Fruit fly (Drosophila melanogaster) whole organism, embryonic: ENCODE data around the gene vari.

Source experiments
- Abd-B ChIP-seq: fragments of 200-800 bp; sonication (Bioruptor generic); optimal IDR thresholded peaks from 2 replicates; lab custom pipeline; 2018; ENCODE audit warnings: missing biosample characterization, mild to moderate bottlenecking, missing genetic modification characterization, moderate library complexity
- Adf1 ChIP-seq: fragments of 200-800 bp; sonication (Bioruptor generic); IDR thresholded peaks from 2 replicates; pipeline ENCODE4 v1.3.6; 2022; ENCODE audit warnings: missing biosample characterization, missing genetic modification characterization
- Asciz ChIP-seq: fragments of 200-800 bp; sonication (Bioruptor generic); optimal IDR thresholded peaks from 2 replicates; lab custom pipeline; 2017; ENCODE audit warnings: missing biosample characterization, mild to moderate bottlenecking, missing genetic modification characterization, missing genetic modification reagents
- Bgb ChIP-seq: fragments of 200-800 bp; sonication (Bioruptor generic); IDR thresholded peaks from 2 replicates; pipeline ENCODE4 v1.3.6; 2022; ENCODE audit warnings: missing biosample characterization, missing genetic modification characterization; ENCODE audit not compliant: partially characterized antibody
- CG10431 ChIP-seq: fragments of 200-800 bp; sonication (Bioruptor generic); optimal IDR thresholded peaks from 3 replicates; lab custom pipeline; 2018; ENCODE audit warnings: missing biosample characterization, mild to moderate bottlenecking, missing genetic modification characterization
- CG11247 ChIP-seq: fragments of 200-800 bp; sonication (Bioruptor generic); IDR thresholded peaks from 2 replicates; pipeline ENCODE4 v1.3.6; 2022; ENCODE audit warnings: missing biosample characterization, missing genetic modification characterization
- CG16813 ChIP-seq: fragments of 200-800 bp; sonication (Bioruptor generic); IDR thresholded peaks from 3 replicates; pipeline ENCODE4 v1.3.6; 2022; ENCODE audit warnings: missing biosample characterization, missing genetic modification characterization; ENCODE audit not compliant: partially characterized antibody
- CG17328 ChIP-seq: fragments of 200-800 bp; sonication (Bioruptor generic); IDR thresholded peaks from 2 replicates; pipeline ENCODE4 v1.3.6; 2022; ENCODE audit warnings: missing biosample characterization, missing genetic modification characterization
- CG17359 ChIP-seq: fragments of 200-800 bp; sonication (Bioruptor generic); optimal IDR thresholded peaks from 3 replicates; lab custom pipeline; 2018; ENCODE audit warnings: missing biosample characterization, mild to moderate bottlenecking, missing genetic modification characterization, moderate library complexity
- CG17612 ChIP-seq: fragments of 200-800 bp; sonication (Bioruptor generic); IDR thresholded peaks from 2 replicates; pipeline ENCODE4 v1.3.6; 2022; ENCODE audit warnings: missing biosample characterization, missing genetic modification characterization
- CG2875 ChIP-seq: fragments of 200-800 bp; sonication (Bioruptor generic); optimal IDR thresholded peaks from 2 replicates; lab custom pipeline; 2017; ENCODE audit warnings: missing biosample characterization, mild to moderate bottlenecking, missing genetic modification characterization, missing genetic modification reagents
- CG30403 ChIP-seq: fragments of 200-800 bp; sonication (Bioruptor generic); optimal IDR thresholded peaks from 3 replicates; lab custom pipeline; 2016; ENCODE audit warnings: missing biosample characterization, missing genetic modification characterization
- CG31388 ChIP-seq: fragments of 200-800 bp; sonication (Bioruptor generic); optimal IDR thresholded peaks from 2 replicates; lab custom pipeline; 2016; ENCODE audit warnings: missing biosample characterization, missing genetic modification characterization
- CG4707 ChIP-seq: fragments of 200-800 bp; sonication (Bioruptor generic); optimal IDR thresholded peaks from 2 replicates; lab custom pipeline; 2018; ENCODE audit warnings: missing biosample characterization, mild to moderate bottlenecking, missing genetic modification characterization, moderate library complexity
- Deaf1 ChIP-seq: fragments of 200-800 bp; optimal IDR thresholded peaks from 3 replicates; lab custom pipeline; 2019; ENCODE audit warnings: missing biosample characterization, mild to moderate bottlenecking, missing genetic modification characterization, moderate library complexity
- Doc3 ChIP-seq: fragments of 200-800 bp; sonication (Bioruptor generic); IDR thresholded peaks from 3 replicates; pipeline ENCODE4 v1.3.6; 2022; ENCODE audit warnings: missing biosample characterization, missing genetic modification characterization; ENCODE audit not compliant: partially characterized antibody
- Dp ChIP-seq: fragments of 200-800 bp; sonication (Bioruptor generic); optimal IDR thresholded peaks from 2 replicates; lab custom pipeline; 2018; ENCODE audit warnings: missing biosample characterization, mild to moderate bottlenecking, missing genetic modification characterization, moderate library complexity
- Ets65A ChIP-seq: fragments of 200-800 bp; sonication (Bioruptor generic); peaks from one replicate; lab custom pipeline; 2016; ENCODE audit warnings: missing biosample characterization, missing genetic modification characterization
- Gug ChIP-seq: fragments of 200-800 bp; sonication (Bioruptor generic); IDR thresholded peaks from 4 replicates; pipeline ENCODE4 v1.3.6; 2022; ENCODE audit warnings: missing biosample characterization, missing genetic modification characterization
- HmgZ ChIP-seq: fragments of 200-800 bp; sonication (Bioruptor generic); optimal IDR thresholded peaks from 2 replicates; lab custom pipeline; 2018; ENCODE audit warnings: missing biosample characterization, mild to moderate bottlenecking, missing genetic modification characterization
- Hmx ChIP-seq: fragments of 200-800 bp; sonication (Bioruptor generic); optimal IDR thresholded peaks from 2 replicates; lab custom pipeline; 2016; ENCODE audit warnings: missing biosample characterization, missing genetic modification characterization
- Kr ChIP-seq: fragments of 200-800 bp; sonication (Bioruptor generic); optimal IDR thresholded peaks from 2 replicates; lab custom pipeline; 2017; ENCODE audit warnings: missing biosample characterization, mild to moderate bottlenecking, missing genetic modification characterization
- Mes4 ChIP-seq: fragments of 200-800 bp; sonication (Bioruptor generic); optimal IDR thresholded peaks from 2 replicates; lab custom pipeline; 2016; ENCODE audit warnings: missing biosample characterization, missing genetic modification characterization
- Mrtf ChIP-seq: fragments of 200-800 bp; sonication (Bioruptor generic); IDR thresholded peaks from 3 replicates; pipeline ENCODE4 v1.3.6; 2022; ENCODE audit warnings: missing biosample characterization, missing genetic modification characterization
- NK7.1 ChIP-seq: fragments of 200-800 bp; sonication (Bioruptor generic); optimal IDR thresholded peaks from 3 replicates; lab custom pipeline; 2016; ENCODE audit warnings: missing biosample characterization, missing genetic modification characterization
- Spps ChIP-seq: fragments of 200-800 bp; sonication (Bioruptor generic); optimal IDR thresholded peaks from 2 replicates; lab custom pipeline; 2018; ENCODE audit warnings: missing biosample characterization, mild to moderate bottlenecking, missing genetic modification characterization
- Tbp ChIP-seq: fragments of >200 bp; optimal IDR thresholded peaks from 2 replicates; lab custom pipeline; 2018; ENCODE audit warnings: missing biosample characterization, missing genetic modification characterization
- al ChIP-seq: fragments of 200-800 bp; sonication (Bioruptor generic); IDR thresholded peaks from 2 replicates; pipeline ENCODE4 v1.3.6; 2022; ENCODE audit warnings: missing biosample characterization, missing genetic modification characterization
- bbx ChIP-seq: fragments of 200-800 bp; sonication (Bioruptor generic); IDR thresholded peaks from 2 replicates; pipeline ENCODE4 v1.3.6; 2022; ENCODE audit warnings: missing biosample characterization, missing genetic modification characterization; ENCODE audit not compliant: partially characterized antibody
- br ChIP-seq: fragments of >200 bp; optimal IDR thresholded peaks from 2 replicates; lab custom pipeline; 2017
- bsh ChIP-seq, 2 experiments: fragments of 200-800 bp; sonication (Bioruptor generic); optimal IDR thresholded peaks; 2 replicates each; lab custom pipeline; 2017 to 2018; ENCODE audit warnings: mild to moderate bottlenecking in 2 of 2, missing biosample characterization in 2 of 2, missing genetic modification characterization in 2 of 2, moderate library complexity in 1 of 2
- cato ChIP-seq: fragments of 200-800 bp; sonication (Bioruptor generic); optimal IDR thresholded peaks from 2 replicates; lab custom pipeline; 2016; ENCODE audit warnings: missing biosample characterization, missing genetic modification characterization, borderline replicate concordance
- cg ChIP-seq: fragments of 200-800 bp; sonication (Bioruptor generic); optimal IDR thresholded peaks from 3 replicates; lab custom pipeline; 2019; ENCODE audit warnings: missing biosample characterization, mild to moderate bottlenecking, missing genetic modification characterization, moderate library complexity
- croc ChIP-seq: fragments of 200-800 bp; sonication (Bioruptor generic); conservative IDR thresholded peaks from 3 replicates; pipeline ENCODE4 v1.3.6; 2022; ENCODE audit warnings: missing biosample characterization, missing genetic modification characterization
- ems ChIP-seq: fragments of 200-800 bp; sonication (Bioruptor generic); optimal IDR thresholded peaks from 3 replicates; lab custom pipeline; 2016; ENCODE audit warnings: missing biosample characterization, missing genetic modification characterization
- fu2 ChIP-seq: fragments of 200-800 bp; sonication (Bioruptor generic); optimal IDR thresholded peaks from 2 replicates; lab custom pipeline; 2016; ENCODE audit warnings: missing biosample characterization, missing genetic modification characterization
- gcm ChIP-seq: fragments of 200-800 bp; sonication (Bioruptor generic); optimal IDR thresholded peaks from 2 replicates; lab custom pipeline; 2019; ENCODE audit warnings: missing biosample characterization, mild to moderate bottlenecking, missing genetic modification characterization, moderate library complexity
- grau ChIP-seq: fragments of 200-800 bp; optimal IDR thresholded peaks from 3 replicates; lab custom pipeline; 2019; ENCODE audit warnings: missing biosample characterization, mild to moderate bottlenecking, missing genetic modification characterization, moderate library complexity
- gsb ChIP-seq: fragments of 200-800 bp; sonication (Bioruptor generic); IDR thresholded peaks from 2 replicates; pipeline ENCODE4 v1.3.6; 2022; ENCODE audit warnings: missing biosample characterization, missing genetic modification characterization
- gt ChIP-seq: fragments of 200-800 bp; sonication (Bioruptor generic); IDR thresholded peaks from 2 replicates; pipeline ENCODE4 v1.3.6; 2022; ENCODE audit warnings: missing biosample characterization, missing genetic modification characterization
- hbn ChIP-seq: fragments of 200-800 bp; sonication (Bioruptor generic); IDR thresholded peaks from 2 replicates; pipeline ENCODE4 v1.3.6; 2022; ENCODE audit warnings: missing biosample characterization, missing genetic modification characterization; ENCODE audit not compliant: partially characterized antibody
- lbe ChIP-seq: fragments of 200-800 bp; sonication (Bioruptor generic); optimal IDR thresholded peaks from 2 replicates; lab custom pipeline; 2016; ENCODE audit warnings: missing biosample characterization, mild to moderate bottlenecking, missing genetic modification characterization
- lmd ChIP-seq: fragments of 200-800 bp; sonication (Bioruptor generic); IDR thresholded peaks from 2 replicates; pipeline ENCODE4 v1.3.6; 2022; ENCODE audit warnings: missing biosample characterization, missing genetic modification characterization
- odd ChIP-seq: fragments of 200-800 bp; sonication (Bioruptor generic); optimal IDR thresholded peaks from 2 replicates; lab custom pipeline; 2017; ENCODE audit warnings: missing biosample characterization, mild to moderate bottlenecking, missing genetic modification characterization
- schlank ChIP-seq: fragments of 200-800 bp; sonication (Bioruptor generic); optimal IDR thresholded peaks from 2 replicates; lab custom pipeline; 2018; ENCODE audit warnings: missing biosample characterization, mild to moderate bottlenecking, missing genetic modification characterization
- sim ChIP-seq: fragments of 200-800 bp; sonication (Bioruptor generic); IDR thresholded peaks from 2 replicates; pipeline ENCODE4 v1.3.6; 2022; ENCODE audit warnings: missing biosample characterization, missing genetic modification characterization
- sisA ChIP-seq: fragments of 200-800 bp; sonication (Bioruptor generic); IDR thresholded peaks from 2 replicates; pipeline ENCODE4 v1.3.6; 2022; ENCODE audit warnings: missing biosample characterization, missing genetic modification characterization
- vfl ChIP-seq: fragments of 200-800 bp; sonication (Bioruptor generic); optimal IDR thresholded peaks from 2 replicates; lab custom pipeline; 2016; ENCODE audit warnings: missing biosample characterization, missing genetic modification characterization
- zfh2 ChIP-seq: fragments of 200-800 bp; sonication (Bioruptor generic); optimal IDR thresholded peaks from 2 replicates; lab custom pipeline; 2016; ENCODE audit warnings: missing biosample characterization, missing genetic modification characterization

The vari gene

DNA sequence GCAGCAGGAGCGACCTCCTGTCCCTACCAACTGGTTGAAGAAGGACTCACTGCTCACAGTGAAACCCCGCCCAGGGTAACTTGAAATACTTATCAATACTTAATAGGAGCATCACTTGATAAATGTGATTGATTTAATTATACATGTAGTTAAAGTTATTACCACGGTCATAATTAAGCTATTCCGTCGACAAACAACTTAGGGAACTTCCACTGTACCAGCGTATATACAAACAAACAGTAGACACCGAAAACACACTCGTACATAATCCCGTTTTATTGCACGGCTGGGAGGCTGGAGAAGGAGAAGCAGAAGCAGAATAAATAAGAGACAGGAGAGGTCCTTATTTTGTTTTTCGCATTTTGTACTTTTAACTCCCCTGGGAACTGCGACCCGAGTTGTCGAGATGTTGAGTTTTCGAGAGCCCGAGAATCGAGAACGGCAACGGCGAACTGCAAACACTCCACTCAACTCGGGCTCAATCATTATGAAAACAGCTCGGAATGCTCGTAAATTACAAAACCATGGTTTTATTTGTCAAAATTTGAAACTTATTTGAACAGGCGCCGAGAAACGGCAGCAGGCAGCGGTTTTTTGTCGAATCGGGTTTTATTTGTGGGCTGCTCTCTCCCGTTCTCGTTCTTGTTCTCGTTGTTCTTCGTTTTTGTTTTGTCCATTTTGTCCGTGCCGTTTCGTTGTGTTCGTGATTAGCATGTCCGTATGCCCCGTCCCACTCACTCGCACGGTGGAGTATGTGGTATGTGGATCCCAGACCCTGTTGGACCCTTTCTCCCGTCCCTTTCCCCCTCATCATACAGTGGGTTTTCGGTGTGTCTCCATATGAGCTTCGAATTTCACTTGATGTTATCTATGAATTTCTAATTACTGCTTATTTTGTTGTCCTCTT, 3.4 kb upstream of the vari start:
- TF ChIP-seq Hmx (GFP tag; lab: Kevin White, UChicago) (no peak), cato (GFP tag; lab: Kevin White, UChicago) (no peak), Abd-B (GFP tag; lab: Kevin White, UChicago) (peak; percentile 68), gt (GFP tag; lab: Robert Waterston, UW) (no peak), CG4707 (peak; percentile 13), hbn (GFP tag; lab: Robert Waterston, UW) (no peak), Ets65A (GFP tag; lab: Kevin White, UChicago) (peak; percentile 96), ems (GFP tag; lab: Kevin White, UChicago) (peak; percentile 62), Gug (GFP tag; lab: Robert Waterston, UW) (peak; percentile 63; the same call in 3 of the 4 replicates), zfh2 (GFP tag; lab: Kevin White, UChicago) (peak; percentile 84), cg (GFP tag; lab: Kevin White, UChicago) (peak; percentile 44), Bgb (GFP tag; lab: Robert Waterston, UW) (no peak), gsb (peak; percentile 47; the same call in 1 of the 2 replicates), Deaf1 (tag; lab: Kevin White, UChicago) (peak; percentile 77), HmgZ (tag; lab: Kevin White, UChicago) (peak; percentile 81), sim (no peak; the same call in 1 of the 2 replicates), CG31388 (GFP tag; lab: Kevin White, UChicago) (no peak), NK7.1 (peak; percentile 61), croc (peak; percentile 53), schlank (tag; lab: Kevin White, UChicago) (peak; percentile 83), Asciz (GFP tag; lab: Kevin White, UChicago) (peak; percentile 25), CG10431 (no peak), lbe (GFP tag; lab: Kevin White, UChicago) (peak; percentile 96), odd (peak; percentile 40), grau (tag; lab: Kevin White, UChicago) (peak; percentile 97), CG17359 (tag; lab: Kevin White, UChicago) (peak; percentile 77), Tbp (GFP tag; lab: Kevin White, UChicago) (no peak), sisA (GFP tag; lab: Robert Waterston, UW) (peak; percentile 73), CG2875 (GFP tag; lab: Kevin White, UChicago) (no peak), vfl (GFP tag; lab: Kevin White, UChicago) (peak; percentile 69), CG16813 (no peak), al (peak; percentile 62; the same call in 1 of the 2 replicates), fu2 (GFP tag; lab: Kevin White, UChicago) (peak; percentile 73), Adf1 (no peak), CG17328 (peak; percentile 47), gcm (GFP tag; lab: Kevin White, UChicago) (peak; percentile 47), Dp (GFP tag; lab: Kevin White, UChicago) (no peak), Mes4 (peak; percentile 39), Kr (GFP tag; lab: Kevin White, UChicago) (no peak), Doc3 (GFP tag; lab: Robert Waterston, UW) (no peak), bbx (GFP tag; lab: Robert Waterston, UW) (0 out of 2 replicates have a peak, but pooled peaks have one; percentile 17), CG11247 (peak; percentile 55; the same call in 1 of the 2 replicates), Spps (tag; lab: Kevin White, UChicago) (no peak), CG30403 (GFP tag; lab: Kevin White, UChicago) (peak; percentile 74), lmd (GFP tag; lab: Robert Waterston, UW) (peak; percentile 79), br (no peak), CG17612 (GFP tag; lab: Robert Waterston, UW) (0 out of 2 replicates have a peak, but pooled peaks have one; percentile 14), bsh (GFP tag; optimal IDR thresholded peaks at IDR 0.05; lab: Kevin White, UChicago) (peak; percentile 63 to 72), Mrtf (peak; percentile 69; the same call in 2 of the 3 replicates)
